Fruit fly (Drosophila melanogaster): ENCODE data around the gene CG10713.

CG10713 gene

DNA sequence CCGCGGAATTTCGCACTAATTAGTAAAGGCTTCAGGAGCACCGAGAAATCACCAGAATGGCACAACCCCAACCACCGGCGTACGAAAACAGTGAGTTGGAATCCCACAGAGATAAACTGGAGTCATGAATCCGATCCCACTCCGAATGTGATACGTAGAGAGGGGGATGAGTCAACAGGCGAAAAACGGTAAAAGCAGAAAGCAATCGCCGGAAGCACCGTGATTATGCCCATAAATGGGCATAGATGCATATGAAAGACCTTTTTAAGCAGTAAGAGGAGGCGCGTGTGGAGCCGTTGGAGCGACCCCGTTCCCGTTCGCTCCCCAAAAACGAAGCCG, 22.2 kb downstream of the CG10713 start:
- TF ChIP-seq mam (GFP tag; optimal IDR thresholded peaks at IDR 0.05) (no peak), D19A (tag; optimal IDR thresholded peaks at IDR 0.05) (no peak), hkb (optimal IDR thresholded peaks at IDR 0.05) (no peak), hkb (GFP tag; IDR thresholded peaks at IDR 0.05) (0 out of 2 replicates have a peak, but pooled peaks have one; percentile 9), hbn (GFP tag; IDR thresholded peaks at IDR 0.05; ENCODE audit: partially characterized antibody) (0 out of 2 replicates have a peak, but pooled peaks have one; percentile 0), CG7372 (GFP tag; IDR thresholded peaks at IDR 0.05) (no peak), tin (GFP tag; optimal IDR thresholded peaks at IDR 0.05) (no peak), ken (GFP tag; IDR thresholded peaks at IDR 0.05) (0 out of 3 replicates have a peak, but pooled peaks have one; percentile 20), CG34422 (GFP tag; IDR thresholded peaks at IDR 0.05) (peak; percentile 22; the same call in 1 of the 3 replicates), CG4730 (GFP tag; IDR thresholded peaks at IDR 0.05) (no peak), CG12769 (tag; optimal IDR thresholded peaks at IDR 0.05) (peak; percentile 15), ci (GFP tag; IDR thresholded peaks at IDR 0.05) (no peak), row (GFP tag; IDR thresholded peaks at IDR 0.05) (no peak), otp (GFP tag; IDR thresholded peaks at IDR 0.05) (0 out of 3 replicates have a peak, but pooled peaks have one; percentile 25), scrt (GFP tag; optimal IDR thresholded peaks at IDR 0.05) (peak; percentile 15), sr (GFP tag; IDR thresholded peaks at IDR 0.05) (no peak), pita (GFP tag; optimal IDR thresholded peaks at IDR 0.05) (no peak), Med (GFP tag) (peak; percentile 52), ewg (GFP tag; optimal IDR thresholded peaks at IDR 0.05) (no peak), CG4404 (GFP tag; IDR thresholded peaks at IDR 0.05) (no peak), BEAF-32 (GFP tag; optimal IDR thresholded peaks at IDR 0.05) (no peak), mld (GFP tag; IDR thresholded peaks at IDR 0.05; ENCODE audit: partially characterized antibody) (0 out of 3 replicates have a peak, but pooled peaks have one; percentile 4), zfh1 (GFP tag; IDR thresholded peaks at IDR 0.05) (0 out of 3 replicates have a peak, but pooled peaks have one; percentile 5), chm (GFP tag; IDR thresholded peaks at IDR 0.05) (peak; percentile 22; the same call in 1 of the 2 replicates), CG17328 (GFP tag; IDR thresholded peaks at IDR 0.05) (no peak), Dad (GFP tag; optimal IDR thresholded peaks at IDR 0.05) (no peak), CG11247 (GFP tag; IDR thresholded peaks at IDR 0.05) (no peak), HLH4C (GFP tag; IDR thresholded peaks at IDR 0.05; ENCODE audit: partially characterized antibody) (0 out of 3 replicates have a peak, but pooled peaks have one; percentile 3), nmo (GFP tag; optimal IDR thresholded peaks at IDR 0.05) (no peak), ato (GFP tag; IDR thresholded peaks at IDR 0.05; ENCODE audit: partially characterized antibody) (peak; percentile 50; the same call in 1 of the 2 replicates), CG31388 (GFP tag; optimal IDR thresholded peaks at IDR 0.05) (no peak), org-1 (GFP tag; optimal IDR thresholded peaks at IDR 0.05) (no peak), Sry-δ (GFP tag; optimal IDR thresholded peaks at IDR 0.05) (peak; percentile 20), unc-4 (GFP tag; IDR thresholded peaks at IDR 0.05; ENCODE audit: partially characterized antibody) (no peak), Antp (GFP tag; optimal IDR thresholded peaks at IDR 0.05) (no peak), MESR4 (GFP tag; optimal IDR thresholded peaks at IDR 0.05) (peak; percentile 61), MBD-R2 (GFP tag; IDR thresholded peaks at IDR 0.05) (peak; percentile 25; the same call in 1 of the 2 replicates)

DNA sequence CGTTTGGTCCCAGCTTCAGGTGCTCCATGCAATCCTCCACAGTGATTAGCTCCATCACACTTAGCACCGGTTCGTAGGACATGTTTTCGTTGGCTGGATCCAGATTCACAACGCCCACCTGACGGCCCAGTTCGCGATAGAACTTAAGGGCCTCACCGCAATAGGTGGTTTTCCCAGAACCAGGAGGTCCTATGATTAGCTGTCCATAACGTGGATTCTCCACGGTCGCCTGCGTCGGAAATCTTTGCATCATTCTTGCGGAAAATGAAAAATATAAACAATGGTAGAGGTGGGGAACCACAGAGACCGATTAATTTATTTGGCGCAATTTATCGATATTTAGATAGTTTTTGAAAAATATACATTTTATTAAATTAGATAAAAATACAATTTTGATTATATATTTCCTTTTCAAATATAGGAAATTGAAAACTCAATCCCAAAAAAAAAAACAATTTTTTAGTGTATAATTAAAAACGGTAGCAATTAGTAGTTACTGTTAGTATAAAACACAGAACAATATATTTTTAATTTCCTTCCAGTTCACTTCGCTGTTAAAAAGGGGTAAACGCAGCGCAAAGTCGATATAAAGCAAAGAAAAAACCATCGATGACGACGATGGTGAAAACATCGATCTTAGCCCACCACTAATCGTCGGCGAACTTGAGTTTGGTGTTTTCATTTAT, 22.7 kb downstream of the CG10713 start, which contains the start of the genes CG10222 and flr:
TSS of gene CG10222 (minus strand) at position 254 of the 686 bp plus-strand sequence.
TSS of gene flr (plus strand) at position 644 of the 686 bp plus-strand sequence.
- no peak for TF ChIP-seq CG17328 (GFP tag; IDR thresholded peaks at IDR 0.05)
- no peak for TF ChIP-seq klu (GFP tag; IDR thresholded peaks at IDR 0.05)
- no peak for TF ChIP-seq bcd (GFP tag; optimal IDR thresholded peaks at IDR 0.05)
- no peak for TF ChIP-seq CG3726 (GFP tag; IDR thresholded peaks at IDR 0.05)
- no peak for TF ChIP-seq CG10321 (GFP tag; IDR thresholded peaks at IDR 0.05)
- peak; percentile 40 for TF ChIP-seq CG17829 (tag; optimal IDR thresholded peaks at IDR 0.05)
- TF ChIP-seq Camta (GFP tag; optimal IDR thresholded peaks at IDR 0.05): no peak
- TF ChIP-seq CG14014 (GFP tag; IDR thresholded peaks at IDR 0.05): no peak
- no peak for TF ChIP-seq Hr51 (GFP tag; optimal IDR thresholded peaks at IDR 0.05)
- TF ChIP-seq CG12769 (tag; optimal IDR thresholded peaks at IDR 0.05): no peak
- no peak for TF ChIP-seq Fer3 (tag; optimal IDR thresholded peaks at IDR 0.05)
- TF ChIP-seq Antp (GFP tag; optimal IDR thresholded peaks at IDR 0.05): no peak
- peak; percentile 34 for TF ChIP-seq lilli (GFP tag; optimal IDR thresholded peaks at IDR 0.05)
- no peak for TF ChIP-seq Xrp1 (GFP tag; IDR thresholded peaks at IDR 0.05)
- TF ChIP-seq phol (tag; optimal IDR thresholded peaks at IDR 0.05): peak; percentile 36
- no peak for TF ChIP-seq NC2β (GFP tag; optimal IDR thresholded peaks at IDR 0.05)
- no peak for TF ChIP-seq fru (optimal IDR thresholded peaks at IDR 0.05)
- TF ChIP-seq CG1602 (GFP tag; optimal IDR thresholded peaks at IDR 0.05): no peak
